Worm (Caenorhabditis elegans): ENCODE data around the gene F35H12.5.

The F35H12.5 gene

DNA sequence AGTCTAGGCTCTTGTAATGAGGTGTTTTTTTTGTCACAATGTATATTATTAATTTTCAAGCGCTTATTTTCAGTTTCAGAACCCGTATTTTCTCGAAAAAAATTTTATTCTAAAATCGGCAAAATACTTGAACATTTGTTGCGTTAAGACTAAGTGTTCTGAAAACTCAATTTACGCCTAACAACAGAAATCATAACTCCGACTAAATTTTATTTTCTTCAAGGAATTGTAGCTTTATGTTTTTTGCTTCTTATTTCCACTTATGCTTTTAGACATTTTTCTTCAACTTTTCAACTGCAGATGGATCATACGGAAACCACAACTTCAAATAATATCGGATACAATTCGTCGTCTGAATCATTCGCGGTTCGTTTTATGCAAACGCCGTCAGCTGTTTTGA lies 15.3 kb downstream of the F35H12.5 start, which contains the start of gene F35H12.1:
Gene F35H12.1 (plus strand): TSS at position 301 of the 400 bp plus-strand sequence.
- no peak for TF ChIP-seq unc-55 (GFP tag; optimal IDR thresholded peaks at IDR 0.05)

DNA sequence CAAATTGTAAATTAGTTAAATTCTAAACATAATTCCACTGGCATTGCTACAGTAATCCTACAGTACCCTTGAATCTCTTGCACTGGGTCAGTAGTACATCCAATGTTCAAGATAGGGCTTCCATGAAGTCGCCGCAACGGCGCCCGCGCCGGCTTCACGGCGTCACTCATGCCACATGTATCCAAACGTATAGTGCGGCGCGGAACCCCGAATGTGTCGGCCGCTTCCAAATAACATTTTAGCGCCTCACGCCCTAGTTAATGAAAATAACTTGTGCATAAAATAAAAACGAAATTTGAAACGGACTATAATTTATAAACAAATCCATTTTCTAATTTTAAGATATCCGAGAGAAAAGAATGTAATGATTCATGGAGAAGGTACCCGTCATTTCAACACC lies 17.8 kb downstream of the F35H12.5 start:
- TF ChIP-seq ztf-4 (tag; optimal IDR thresholded peaks at IDR 0.05) (no peak), snpc-4 (tag; optimal IDR thresholded peaks at IDR 0.05) (peak; percentile 73)

DNA sequence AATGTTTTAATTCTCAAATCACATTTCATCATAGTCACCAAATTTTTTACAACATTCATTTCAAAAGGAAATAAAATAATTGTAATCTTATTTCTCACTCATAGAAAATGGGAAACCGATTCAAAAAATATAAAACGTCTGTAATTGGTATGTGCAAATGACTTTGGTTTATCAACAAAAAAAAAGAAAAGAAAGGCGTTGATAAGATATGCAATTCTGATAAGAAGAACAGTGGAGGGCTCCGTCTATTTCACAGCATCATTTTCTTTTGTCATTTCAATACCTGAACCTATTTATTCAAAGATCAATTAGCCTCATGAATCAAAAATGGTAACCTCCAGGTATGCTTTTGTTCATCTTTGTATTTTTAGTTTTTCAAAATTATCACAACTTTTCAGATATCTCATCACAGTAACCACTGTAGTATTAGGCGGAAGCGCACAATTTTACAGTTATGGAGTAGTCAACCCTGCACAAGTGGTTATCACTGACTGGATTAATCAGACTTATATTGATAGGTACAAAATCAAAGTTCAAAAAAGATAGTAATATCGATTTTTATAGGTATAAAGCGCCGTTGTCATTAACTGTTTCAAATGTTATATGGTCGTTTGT lies 20.2 kb downstream of the F35H12.5 start, which contains the start of gene F53H8.3:
Gene F53H8.3 (plus strand): TSS at position 275 of the 615 bp plus-strand sequence.
- TF ChIP-seq fos-1 (tag; optimal IDR thresholded peaks at IDR 0.05) (peak; percentile 75), mbf-1 (tag; optimal IDR thresholded peaks at IDR 0.05) (no peak)

DNA sequence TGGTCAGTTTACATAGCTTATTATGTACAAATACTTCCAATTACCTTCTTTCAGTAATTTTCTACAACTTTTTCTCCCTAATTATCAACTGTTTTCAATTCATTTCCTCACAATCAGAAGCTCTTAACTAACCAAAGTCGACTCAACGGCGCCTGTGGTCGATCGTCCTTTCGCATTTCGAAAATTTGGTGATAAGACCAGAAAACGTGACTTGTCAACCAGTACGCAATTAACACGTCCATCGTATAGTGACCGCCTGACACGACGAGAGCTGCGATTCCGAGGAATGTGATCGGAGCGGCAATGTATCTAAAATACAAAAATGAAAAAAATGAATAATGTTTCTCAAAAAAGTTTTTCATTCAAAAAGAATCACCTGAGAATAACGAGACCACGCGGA lies 27.5 kb downstream of the F35H12.5 start:
- TF ChIP-seq crh-2 (tag; optimal IDR thresholded peaks at IDR 0.05) (peak; percentile 64), sma-3 (GFP tag; optimal IDR thresholded peaks at IDR 0.05) (peak; percentile 2), nhr-129 (tag; optimal IDR thresholded peaks at IDR 0.05) (no peak), fos-1 (tag; optimal IDR thresholded peaks at IDR 0.05) (peak; percentile 25), elt-1 (tag; optimal IDR thresholded peaks at IDR 0.05) (no peak), ZK546.5 (tag; optimal IDR thresholded peaks at IDR 0.05) (no peak), lin-13 (GFP tag; optimal IDR thresholded peaks at IDR 0.05) (no peak), aly-2 (tag; optimal IDR thresholded peaks at IDR 0.05) (no peak)

DNA sequence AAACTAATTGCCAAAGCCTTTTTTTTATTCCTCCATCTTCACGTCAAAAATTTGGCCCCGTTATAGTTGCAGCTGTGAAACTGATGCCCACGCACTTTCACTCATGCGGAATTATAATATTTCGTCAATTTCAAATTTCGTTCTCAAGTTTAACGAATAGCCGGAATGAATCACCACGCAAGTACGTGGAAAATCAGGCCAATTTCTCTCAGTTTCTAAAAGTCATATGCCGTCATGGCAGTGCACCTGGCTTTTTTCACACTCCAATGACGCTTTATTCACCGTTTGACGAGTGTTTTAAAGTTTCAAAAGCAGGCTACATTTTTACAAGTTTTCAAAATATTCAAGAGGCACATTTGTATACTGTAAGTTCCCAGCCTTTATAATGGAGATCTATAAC lies 29.7 kb downstream of the F35H12.5 start:
- TF ChIP-seq nhr-237 (tag; optimal IDR thresholded peaks at IDR 0.05) (no peak), nhr-129 (tag; optimal IDR thresholded peaks at IDR 0.05) (no peak), lin-11 (tag; optimal IDR thresholded peaks at IDR 0.05) (no peak)

DNA sequence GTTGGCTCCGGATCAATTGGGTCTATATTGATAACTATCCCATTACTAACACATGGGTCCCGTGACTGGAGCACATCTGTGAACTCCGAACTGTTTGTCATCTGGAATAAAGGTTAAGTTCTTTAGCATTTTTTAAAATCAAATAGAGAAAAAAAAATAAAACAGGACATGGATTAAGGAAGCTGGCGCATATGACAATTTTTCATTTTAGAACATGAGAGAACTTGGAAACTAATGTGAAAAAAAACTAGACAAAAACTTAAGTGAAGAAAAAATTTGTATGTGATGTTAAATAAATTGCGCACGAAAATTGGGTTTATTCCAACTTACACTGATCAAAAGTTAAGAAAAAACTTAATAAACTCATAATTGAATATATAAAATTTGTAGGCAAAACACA lies 30.6 kb downstream of the F35H12.5 start, which contains the start of gene sms-2:
Gene sms-2 (minus strand): TSS at position 101 of the 400 bp plus-strand sequence.
- TF ChIP-seq aly-2 (tag; optimal IDR thresholded peaks at IDR 0.05) = no peak
- TF ChIP-seq ztf-4 (tag; optimal IDR thresholded peaks at IDR 0.05) = no peak
- TF ChIP-seq sma-9 (GFP tag; optimal IDR thresholded peaks at IDR 0.05) = no peak
- no peak for TF ChIP-seq sma-9 (tag; optimal IDR thresholded peaks at IDR 0.05)
- TF ChIP-seq mdl-1 (tag; optimal IDR thresholded peaks at IDR 0.05) = no peak
- TF ChIP-seq peb-1 (tag; optimal IDR thresholded peaks at IDR 0.05) = no peak
- no peak for TF ChIP-seq crh-2 (tag; optimal IDR thresholded peaks at IDR 0.05)
- no peak for TF ChIP-seq lin-39 (tag; optimal IDR thresholded peaks at IDR 0.05)
- TF ChIP-seq blmp-1 (tag; optimal IDR thresholded peaks at IDR 0.05; ENCODE audit: insufficient read depth) = no peak
- no peak for TF ChIP-seq ZK546.5 (tag; optimal IDR thresholded peaks at IDR 0.05)

DNA sequence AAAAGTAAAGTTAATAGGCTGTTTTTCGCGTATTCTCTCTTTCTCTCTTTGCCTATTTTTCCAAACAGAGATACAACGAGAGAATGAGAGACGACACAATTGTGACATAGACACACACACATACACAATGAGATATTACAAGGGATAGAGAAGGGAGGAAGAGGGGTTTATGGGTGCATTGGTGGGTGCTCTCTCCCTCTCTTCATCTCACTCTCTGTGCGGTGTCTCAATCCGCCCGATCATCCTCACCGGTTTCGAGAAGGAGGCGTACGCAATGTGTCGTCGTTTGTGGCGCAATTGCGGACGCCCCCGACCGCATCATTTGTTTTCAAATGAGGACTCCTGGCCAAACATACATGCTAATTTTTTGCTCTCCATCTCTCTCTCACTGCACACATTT lies 31.3 kb downstream of the F35H12.5 start:
- TF ChIP-seq alr-1 (tag; optimal IDR thresholded peaks at IDR 0.05) (no peak), crh-2 (tag; optimal IDR thresholded peaks at IDR 0.05) (peak; percentile 85), ztf-4 (tag; optimal IDR thresholded peaks at IDR 0.05) (peak; percentile 83), nhr-10 (tag; optimal IDR thresholded peaks at IDR 0.05) (peak; percentile 58), ama-1 (optimal IDR thresholded peaks at IDR 0.05) (no peak), nhr-25 (tag; optimal IDR thresholded peaks at IDR 0.05) (peak; percentile 75), nhr-23 (tag; optimal IDR thresholded peaks at IDR 0.05) (no peak), unc-62 (GFP tag; optimal IDR thresholded peaks at IDR 0.05) (peak; percentile 51), sma-3 (GFP tag; optimal IDR thresholded peaks at IDR 0.05) (peak; percentile 78), lin-13 (GFP tag; optimal IDR thresholded peaks at IDR 0.05) (peak; percentile 91), ceh-82 (tag; optimal IDR thresholded peaks at IDR 0.05) (no peak), lin-11 (tag; optimal IDR thresholded peaks at IDR 0.05) (peak; percentile 83), mab-5 (tag; optimal IDR thresholded peaks at IDR 0.05) (peak; percentile 96), peb-1 (tag; optimal IDR thresholded peaks at IDR 0.05) (no peak), mbf-1 (tag; optimal IDR thresholded peaks at IDR 0.05) (no peak), unc-55 (GFP tag; optimal IDR thresholded peaks at IDR 0.05) (peak; percentile 99), nhr-11 (tag; optimal IDR thresholded peaks at IDR 0.05) (no peak), gmeb-1 (tag; optimal IDR thresholded peaks at IDR 0.05) (peak; percentile 64), egl-27 (tag; optimal IDR thresholded peaks at IDR 0.05) (peak; percentile 94), mdl-1 (tag; optimal IDR thresholded peaks at IDR 0.05) (peak in 1 of 2 experiments; percentile 82), dmd-4 (tag; optimal IDR thresholded peaks at IDR 0.05) (no peak), zag-1 (tag; optimal IDR thresholded peaks at IDR 0.05) (peak; percentile 97), nhr-6 (tag; optimal IDR thresholded peaks at IDR 0.05) (peak; percentile 93), ztf-11 (tag; optimal IDR thresholded peaks at IDR 0.05) (peak; percentile 44), lsy-2 (tag; optimal IDR thresholded peaks at IDR 0.05) (peak; percentile 77 to 90), unc-39 (tag; optimal IDR thresholded peaks at IDR 0.05) (peak; percentile 58), ztf-1 (GFP tag; conservative IDR thresholded peaks at IDR 0.05) (no peak), aly-2 (tag; optimal IDR thresholded peaks at IDR 0.05) (peak; percentile 73), nhr-12 (tag; optimal IDR thresholded peaks at IDR 0.05) (no peak), lin-39 (tag; optimal IDR thresholded peaks at IDR 0.05) (peak; percentile 71), snpc-4 (tag; optimal IDR thresholded peaks at IDR 0.05) (peak; percentile 74), sma-9 (GFP tag; optimal IDR thresholded peaks at IDR 0.05) (peak; percentile 95), sma-9 (tag; optimal IDR thresholded peaks at IDR 0.05) (no peak)

Data from whole organism, L2 larva.